Worm (Caenorhabditis elegans): ENCODE measurements around the gene idpc-3.

The idpc-3 gene

ce11 chrV:9629114-9629513 lies at the start of gene idpc-3:
idpc-3 (minus strand) TSS chrV:9629214.
- TF ChIP-seq dao-5 (tag; optimal IDR thresholded peaks at IDR 0.05) (no peak), him-1 (tag; optimal IDR thresholded peaks at IDR 0.05) (no peak), W03F9.2 (tag; optimal IDR thresholded peaks at IDR 0.05) (no peak)

- no peak for TF ChIP-seq W03F9.2 (tag; optimal IDR thresholded peaks at IDR 0.05)
- TF ChIP-seq him-1 (tag; optimal IDR thresholded peaks at IDR 0.05): no peak
- no peak for TF ChIP-seq dao-5 (tag; optimal IDR thresholded peaks at IDR 0.05)
Observed at ce11 chrV:9677977-9678376, 49.0 kb upstream of the idpc-3 start, which contains the start of gene cthd-1. cthd-1 (plus strand) TSS chrV:9678277.

- TF ChIP-seq W03F9.2 (tag; optimal IDR thresholded peaks at IDR 0.05) (no peak), him-1 (tag; optimal IDR thresholded peaks at IDR 0.05) (no peak), dao-5 (tag; optimal IDR thresholded peaks at IDR 0.05) (no peak)
Observed at ce11 chrV:9673199-9673843, 44.3 kb upstream of the idpc-3 start, which contains the start of gene sulp-8. sulp-8 (minus strand) TSS chrV:9673667.

- TF ChIP-seq dao-5 (tag; optimal IDR thresholded peaks at IDR 0.05) (no peak), W03F9.2 (tag; optimal IDR thresholded peaks at IDR 0.05) (no peak), him-1 (tag; optimal IDR thresholded peaks at IDR 0.05) (no peak)
Observed at ce11 chrV:9672495-9672894, 43.5 kb upstream of the idpc-3 start.

ce11 chrV:9666394-9666793 lies 37.4 kb upstream of the idpc-3 start, which contains the start of gene ZK287.1:
ZK287.1 (plus strand) TSS chrV:9666694.
- TF ChIP-seq W03F9.2 (tag; optimal IDR thresholded peaks at IDR 0.05) (no peak), him-1 (tag; optimal IDR thresholded peaks at IDR 0.05) (no peak), dao-5 (tag; optimal IDR thresholded peaks at IDR 0.05) (no peak)

- no peak for TF ChIP-seq dao-5 (tag; optimal IDR thresholded peaks at IDR 0.05)
- peak; percentile 58 for TF ChIP-seq him-1 (tag; optimal IDR thresholded peaks at IDR 0.05)
Observed at ce11 chrV:9664620-9665019, 35.6 kb upstream of the idpc-3 start.

ce11 chrV:9663948-9664347 lies 34.9 kb upstream of the idpc-3 start:
- TF ChIP-seq W03F9.2 (tag; optimal IDR thresholded peaks at IDR 0.05) (no peak), him-1 (tag; optimal IDR thresholded peaks at IDR 0.05) (no peak), dao-5 (tag; optimal IDR thresholded peaks at IDR 0.05) (no peak)

- TF ChIP-seq W03F9.2 (tag; optimal IDR thresholded peaks at IDR 0.05) (no peak), dao-5 (tag; optimal IDR thresholded peaks at IDR 0.05) (no peak), him-1 (tag; optimal IDR thresholded peaks at IDR 0.05) (no peak)
Observed at ce11 chrV:9661514-9661913, 32.5 kb upstream of the idpc-3 start, which contains the start of gene pitr-4. pitr-4 (minus strand) TSS chrV:9661614.

ce11 chrV:9654154-9654805 lies 25.3 kb upstream of the idpc-3 start, which contains the start of gene cyp-29A4:
cyp-29A4 (plus strand) TSS chrV:9654755.
- TF ChIP-seq W03F9.2 (tag; optimal IDR thresholded peaks at IDR 0.05): no peak
- no peak for TF ChIP-seq him-1 (tag; optimal IDR thresholded peaks at IDR 0.05)

- no peak for TF ChIP-seq him-1 (tag; optimal IDR thresholded peaks at IDR 0.05)
- no peak for TF ChIP-seq dao-5 (tag; optimal IDR thresholded peaks at IDR 0.05)
- no peak for TF ChIP-seq W03F9.2 (tag; optimal IDR thresholded peaks at IDR 0.05)
Observed at ce11 chrV:9651294-9651693, 22.3 kb upstream of the idpc-3 start, which contains the start of gene T06E4.21. T06E4.21 (plus strand) TSS chrV:9651594.

- TF ChIP-seq W03F9.2 (tag; optimal IDR thresholded peaks at IDR 0.05) (no peak), dao-5 (tag; optimal IDR thresholded peaks at IDR 0.05) (no peak), him-1 (tag; optimal IDR thresholded peaks at IDR 0.05) (no peak)
Observed at ce11 chrV:9645507-9645906, 16.5 kb upstream of the idpc-3 start, which contains the start of the genes atl-1 and hcp-2. atl-1 (minus strand) TSS chrV:9645595. hcp-2 (plus strand) TSS chrV:9645859.

ce11 chrV:9633313-9633712 lies 4.3 kb upstream of the idpc-3 start, which contains the start of gene col-147:
col-147 (minus strand) TSS chrV:9633338.
- TF ChIP-seq W03F9.2 (tag; optimal IDR thresholded peaks at IDR 0.05) (no peak), him-1 (tag; optimal IDR thresholded peaks at IDR 0.05) (no peak), dao-5 (tag; optimal IDR thresholded peaks at IDR 0.05) (no peak)

ce11 chrV:9632348-9632747 lies 3.3 kb upstream of the idpc-3 start:
- TF ChIP-seq W03F9.2 (tag; optimal IDR thresholded peaks at IDR 0.05) (no peak), him-1 (tag; optimal IDR thresholded peaks at IDR 0.05) (no peak), dao-5 (tag; optimal IDR thresholded peaks at IDR 0.05) (no peak)

ce11 chrV:9630944-9631343 lies 1.9 kb upstream of the idpc-3 start, which contains the start of gene T06E4.5:
T06E4.5 (plus strand) TSS chrV:9631244.
- TF ChIP-seq him-1 (tag; optimal IDR thresholded peaks at IDR 0.05) (no peak), W03F9.2 (tag; optimal IDR thresholded peaks at IDR 0.05) (no peak), dao-5 (tag; optimal IDR thresholded peaks at IDR 0.05) (no peak)

Data from whole organism, L4/young adult.